Worm (Caenorhabditis elegans) whole organism, L3 larva: Measurements from ENCODE around the gene arf-1.
A peak's percentile ranks its signal among the peaks of the same experiment; 100 is the strongest.

Source experiments
- R02D3.7 ChIP-seq: fragments of 150-350 bp; optimal IDR thresholded peaks from 2 replicates; lab custom pipeline; 2014; ENCODE audit warnings: missing biosample characterization, missing genetic modification characterization
- ZK546.5 ChIP-seq: sonication (generic microtip); optimal IDR thresholded peaks from 2 replicates; lab custom pipeline; 2017; ENCODE audit warnings: missing biosample characterization, missing genetic modification characterization
- aly-2 ChIP-seq: fragments of 150-350 bp; optimal IDR thresholded peaks from 2 replicates; lab custom pipeline; 2014; ENCODE audit warnings: missing biosample characterization, missing genetic modification characterization
- ama-1 ChIP-seq: fragments of 150-350 bp; optimal IDR thresholded peaks from 2 replicates; lab custom pipeline; 2018
- ceh-16 ChIP-seq: sonication (generic microtip); optimal IDR thresholded peaks from 2 replicates; lab custom pipeline; 2017; ENCODE audit warnings: missing biosample characterization, missing genetic modification characterization
- ceh-82 ChIP-seq: fragments of 150-350 bp; optimal IDR thresholded peaks from 2 replicates; lab custom pipeline; 2014; ENCODE audit warnings: missing biosample characterization, missing genetic modification characterization
- daf-12 ChIP-seq: fragments of 150-350 bp; optimal IDR thresholded peaks from 2 replicates; lab custom pipeline; 2014; ENCODE audit warnings: missing biosample characterization, missing genetic modification reagents, missing genetic modification characterization
- egl-27 ChIP-seq: sonication (generic microtip); optimal IDR thresholded peaks from 4 replicates; lab custom pipeline; 2017; ENCODE audit warnings: missing biosample characterization, missing genetic modification reagents, missing genetic modification characterization
- egl-5 ChIP-seq: fragments of 150-350 bp; optimal IDR thresholded peaks from 2 replicates; lab custom pipeline; 2017; ENCODE audit warnings: missing biosample characterization, missing genetic modification reagents, missing genetic modification characterization, inconsistent platforms
- elt-1 ChIP-seq: fragments of 150-350 bp; optimal IDR thresholded peaks from 2 replicates; lab custom pipeline; 2014; ENCODE audit warnings: missing biosample characterization, missing genetic modification characterization
- elt-2 ChIP-seq: sonication (generic microtip); optimal IDR thresholded peaks from 2 replicates; lab custom pipeline; 2016; ENCODE audit warnings: missing genetic modification reagents, mild to moderate bottlenecking, missing genetic modification characterization, missing compliant biosample characterization
- eor-1 ChIP-seq, 2 experiments: fragments of 150-350 bp; optimal IDR thresholded peaks; 2 replicates each; lab custom pipeline; 2014 to 2018; ENCODE audit warnings: missing biosample characterization in 2 of 2, missing genetic modification characterization in 2 of 2
- fkh-10 ChIP-seq: sonication (generic microtip); optimal IDR thresholded peaks from 2 replicates; lab custom pipeline; 2017; ENCODE audit warnings: missing biosample characterization, missing genetic modification reagents, missing genetic modification characterization
- fkh-2 ChIP-seq: fragments of 150-350 bp; optimal IDR thresholded peaks from 2 replicates; lab custom pipeline; 2014; ENCODE audit warnings: missing biosample characterization, missing genetic modification reagents, missing genetic modification characterization
- fos-1 ChIP-seq: fragments of 150-350 bp; optimal IDR thresholded peaks from 2 replicates; lab custom pipeline; 2014; ENCODE audit warnings: missing biosample characterization, missing genetic modification characterization
- jun-1 ChIP-seq: fragments of 150-350 bp; optimal IDR thresholded peaks from 2 replicates; lab custom pipeline; 2014; ENCODE audit warnings: missing biosample characterization, missing genetic modification reagents, missing genetic modification characterization
- lin-15B ChIP-seq: fragments of 150-350 bp; optimal IDR thresholded peaks from 2 replicates; lab custom pipeline; 2014; ENCODE audit warnings: missing biosample characterization, missing genetic modification characterization
- lin-39 ChIP-seq: fragments of 150-350 bp; optimal IDR thresholded peaks from 2 replicates; lab custom pipeline; 2018; ENCODE audit warnings: missing biosample characterization, missing genetic modification reagents, missing genetic modification characterization
- lsy-12 ChIP-seq: sonication (generic microtip); optimal IDR thresholded peaks from 2 replicates; lab custom pipeline; 2016; ENCODE audit warnings: mild to moderate bottlenecking, missing genetic modification characterization, missing compliant biosample characterization
- mdl-1 ChIP-seq: fragments of 150-350 bp; optimal IDR thresholded peaks from 2 replicates; lab custom pipeline; 2014; ENCODE audit warnings: missing biosample characterization, missing genetic modification characterization
- mml-1 ChIP-seq: fragments of 150-350 bp; sonication (generic microtip); optimal IDR thresholded peaks from 3 replicates; lab custom pipeline; 2014; ENCODE audit warnings: missing biosample characterization, missing genetic modification characterization
- nfya-1 ChIP-seq: sonication (generic microtip); optimal IDR thresholded peaks from 2 replicates; lab custom pipeline; 2017; ENCODE audit warnings: missing genetic modification characterization, mild to moderate bottlenecking, missing compliant biosample characterization, antibody characterized with exemption, moderate library complexity; ENCODE audit not compliant: insufficient read depth
- nhr-11 ChIP-seq: fragments of 150-350 bp; optimal IDR thresholded peaks from 2 replicates; lab custom pipeline; 2014; ENCODE audit warnings: missing biosample characterization, missing genetic modification characterization
- nhr-12 ChIP-seq: fragments of 150-350 bp; optimal IDR thresholded peaks from 2 replicates; lab custom pipeline; 2014; ENCODE audit warnings: missing biosample characterization, missing genetic modification characterization
- nhr-23 ChIP-seq: fragments of 150-350 bp; optimal IDR thresholded peaks from 2 replicates; lab custom pipeline; 2014; ENCODE audit warnings: missing biosample characterization, missing genetic modification reagents, missing genetic modification characterization
- nhr-25 ChIP-seq: sonication (generic microtip); optimal IDR thresholded peaks from 2 replicates; lab custom pipeline; 2017; ENCODE audit warnings: missing biosample characterization, missing genetic modification characterization
- nhr-28 ChIP-seq: fragments of 150-350 bp; optimal IDR thresholded peaks from 2 replicates; lab custom pipeline; 2014; ENCODE audit warnings: missing biosample characterization, missing genetic modification characterization
- nhr-43 ChIP-seq: sonication (generic microtip); optimal IDR thresholded peaks from 2 replicates; lab custom pipeline; 2016; ENCODE audit warnings: mild to moderate bottlenecking, missing genetic modification characterization, missing compliant biosample characterization; ENCODE audit not compliant: poor library complexity, severe bottlenecking
- nhr-67 ChIP-seq: fragments of 150-350 bp; optimal IDR thresholded peaks from 2 replicates; lab custom pipeline; 2014; ENCODE audit warnings: missing biosample characterization, missing genetic modification characterization
- nhr-76 ChIP-seq: fragments of 150-350 bp; sonication (generic microtip); optimal IDR thresholded peaks from 5 replicates; lab custom pipeline; 2014; ENCODE audit warnings: missing biosample characterization, missing genetic modification characterization
- nhr-77 ChIP-seq: fragments of 150-350 bp; optimal IDR thresholded peaks from 2 replicates; lab custom pipeline; 2014; ENCODE audit warnings: missing biosample characterization, missing genetic modification characterization
- pha-4 ChIP-seq: fragments of 150-350 bp; optimal IDR thresholded peaks from 2 replicates; lab custom pipeline; 2014; ENCODE audit warnings: missing biosample characterization, missing genetic modification reagents, missing genetic modification characterization
- pqm-1 ChIP-seq: fragments of 150-350 bp; optimal IDR thresholded peaks from 2 replicates; lab custom pipeline; 2017; ENCODE audit warnings: missing biosample characterization, missing genetic modification characterization, inconsistent platforms
- sea-2 ChIP-seq: fragments of 150-350 bp; sonication (generic microtip); optimal IDR thresholded peaks from 4 replicates; lab custom pipeline; 2014; ENCODE audit warnings: missing biosample characterization, missing genetic modification reagents, missing genetic modification characterization
- skn-1 ChIP-seq: fragments of 150-350 bp; optimal IDR thresholded peaks from 2 replicates; lab custom pipeline; 2014; ENCODE audit warnings: missing biosample characterization, missing genetic modification characterization
- snpc-4 ChIP-seq: fragments of 150-350 bp; optimal IDR thresholded peaks from 2 replicates; lab custom pipeline; 2014; ENCODE audit warnings: missing biosample characterization, missing genetic modification characterization
- tbx-2 ChIP-seq: sonication (generic microtip); optimal IDR thresholded peaks from 2 replicates; lab custom pipeline; 2016; ENCODE audit warnings: mild to moderate bottlenecking, missing genetic modification characterization, missing compliant biosample characterization
- unc-39 ChIP-seq: sonication (generic microtip); optimal IDR thresholded peaks from 4 replicates; lab custom pipeline; 2017; ENCODE audit warnings: missing biosample characterization, missing genetic modification characterization
- unc-62 ChIP-seq: fragments of 150-350 bp; sonication (generic microtip); optimal IDR thresholded peaks from 4 replicates; lab custom pipeline; 2014; ENCODE audit warnings: missing biosample characterization, missing genetic modification reagents, missing genetic modification characterization
- zag-1 ChIP-seq: fragments of 150-350 bp; optimal IDR thresholded peaks from 2 replicates; lab custom pipeline; 2014; ENCODE audit warnings: missing biosample characterization, missing genetic modification characterization
- ztf-4 ChIP-seq: fragments of 150-350 bp; optimal IDR thresholded peaks from 2 replicates; lab custom pipeline; 2014; ENCODE audit warnings: missing biosample characterization, missing genetic modification characterization

Gene arf-1

DNA sequence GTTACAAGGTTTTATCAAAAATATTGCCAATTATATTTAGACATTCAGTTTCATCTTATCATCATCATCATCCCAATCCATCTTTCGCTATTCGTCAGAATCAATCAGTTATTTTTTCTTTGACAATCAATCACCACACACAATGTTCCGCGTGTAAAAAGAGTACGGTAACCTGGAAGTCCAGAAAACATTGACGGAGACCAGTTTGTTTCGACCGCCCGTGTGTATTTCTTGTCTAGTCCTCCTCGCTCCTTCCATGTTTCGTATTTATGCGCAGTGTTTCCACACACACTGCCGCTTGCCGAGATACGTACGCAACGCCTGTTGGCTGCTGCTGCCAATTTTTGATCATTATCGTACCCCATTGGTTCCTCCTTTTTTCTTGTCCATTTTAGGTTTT is 4.0 kb upstream of the arf-1 start (continued):
- no peak for TF ChIP-seq snpc-4 (tag; lab: Kevin White, UChicago)
- no peak for TF ChIP-seq eor-1 (tag; optimal IDR thresholded peaks at IDR 0.05; lab: Kevin White, UChicago)
- no peak for TF ChIP-seq nhr-28 (tag; lab: Kevin White, UChicago)
- no peak for TF ChIP-seq elt-1 (tag; lab: Kevin White, UChicago)
- peak; percentile 86 for TF ChIP-seq nhr-23 (tag; lab: Kevin White, UChicago)
- no peak for TF ChIP-seq ceh-82 (tag; lab: Kevin White, UChicago)
- TF ChIP-seq egl-27 (tag; lab: Kevin White, UChicago): no peak
- TF ChIP-seq nhr-76 (tag; lab: Kevin White, UChicago): no peak
- TF ChIP-seq, all 47 proteins: peak for 14

DNA sequence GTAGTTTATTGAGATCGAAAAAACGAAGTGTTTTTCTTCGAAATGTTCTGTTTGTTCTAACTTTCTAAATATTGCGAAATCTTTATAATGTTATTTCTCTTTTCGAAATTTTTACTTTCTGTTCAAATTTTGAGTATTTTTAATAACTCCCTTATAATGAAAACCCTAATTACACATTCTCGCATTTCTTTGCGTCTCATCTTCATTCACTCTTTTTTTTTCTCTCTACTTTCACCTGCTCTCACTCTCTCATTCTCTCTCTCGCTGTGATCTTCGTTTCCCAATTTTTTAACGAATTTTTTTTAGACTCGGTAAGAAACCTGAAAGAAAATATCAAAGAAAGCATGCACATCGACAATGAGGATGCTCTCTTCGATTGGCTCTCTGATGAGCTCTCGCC is 3.4 kb upstream of the arf-1 start, which contains the start of gene rbm-26:
TSS of gene rbm-26 (plus strand) at position 301 of the 400 bp plus-strand sequence.
- TF ChIP-seq fkh-10 (GFP tag; lab: Kevin White, UChicago) (no peak), jun-1 (tag; lab: Kevin White, UChicago) (no peak), nhr-28 (tag; lab: Kevin White, UChicago) (no peak), unc-39 (tag; lab: Kevin White, UChicago) (no peak), pha-4 (tag; lab: Kevin White, UChicago) (peak; percentile 8), unc-62 (no peak)
- TF ChIP-seq, all 47 proteins: peak for 1

DNA sequence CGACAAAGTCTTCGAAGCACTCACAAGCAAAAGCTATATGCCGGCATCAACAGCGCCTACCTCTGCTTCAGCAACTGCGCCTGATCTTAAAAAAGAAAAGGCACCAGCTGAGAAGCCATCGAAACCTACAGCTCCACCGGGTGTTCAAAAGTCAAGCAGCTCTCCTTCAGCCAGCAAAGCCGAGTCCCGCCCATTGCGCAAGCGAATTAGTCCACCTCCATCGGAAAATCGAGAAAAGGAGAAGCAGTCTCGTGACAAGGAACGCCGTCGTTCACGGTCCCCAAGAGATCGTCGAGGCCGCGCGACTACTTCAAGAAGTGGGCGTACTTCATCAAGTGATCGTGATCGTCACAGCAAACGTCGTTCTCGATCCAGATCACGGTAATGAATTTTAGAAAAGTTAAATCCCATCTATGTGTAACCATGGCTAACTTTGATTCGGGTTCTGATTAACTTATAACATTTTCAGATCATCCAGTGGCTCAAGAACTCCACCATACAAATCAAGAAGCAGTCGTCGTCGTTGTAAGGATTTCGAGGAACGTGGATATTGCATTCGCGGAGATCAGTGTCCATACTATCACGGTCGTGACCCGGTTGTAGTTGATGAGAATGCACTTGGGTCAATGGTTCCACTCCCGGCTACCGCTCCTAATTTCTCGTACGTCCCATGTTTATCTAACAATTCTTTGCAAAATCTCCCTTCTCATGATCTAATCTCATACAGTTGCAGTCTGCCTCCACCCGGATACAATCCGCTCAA is 2.6 kb upstream of the arf-1 start:
- TF ChIP-seq ama-1 (lab: Kevin White, UChicago) (no peak), nhr-76 (tag; lab: Kevin White, UChicago) (no peak), nhr-77 (tag; lab: Kevin White, UChicago) (no peak), lsy-12 (tag; lab: Kevin White, UChicago) (no peak)

DNA sequence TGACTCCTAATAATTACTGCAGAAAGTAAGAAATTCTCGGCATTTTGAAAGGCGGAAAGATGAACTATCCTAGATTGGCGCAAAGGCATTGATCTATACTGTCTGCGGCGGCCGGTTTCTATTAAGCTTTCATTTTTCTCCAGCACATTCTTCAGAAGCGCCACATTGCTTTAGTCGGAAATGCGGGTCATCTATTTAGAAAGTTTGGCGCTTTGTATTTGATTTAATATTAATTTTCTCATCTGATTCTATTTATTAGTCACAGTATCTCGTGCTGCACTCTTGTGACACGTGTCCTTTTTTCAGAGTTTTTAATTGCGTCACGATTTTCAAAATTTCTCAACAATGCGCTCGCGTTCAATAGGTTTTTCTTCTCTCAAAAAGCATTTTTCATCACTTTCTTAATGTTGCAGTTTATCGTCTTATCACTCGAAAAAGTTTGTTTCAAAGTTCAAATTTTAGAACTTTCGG is 333 bp downstream of the arf-1 start:
- no peak for TF ChIP-seq nhr-67
- TF ChIP-seq mml-1: no peak
- TF ChIP-seq nhr-11 (tag; lab: Kevin White, UChicago): no peak
- TF ChIP-seq ZK546.5 (tag; lab: Kevin White, UChicago): no peak
- no peak for TF ChIP-seq sea-2 (GFP tag; lab: Kevin White, UChicago)
- TF ChIP-seq pqm-1 (tag; lab: Kevin White, UChicago): no peak
- TF ChIP-seq lin-15B: no peak
- no peak for TF ChIP-seq skn-1
- TF ChIP-seq egl-27 (tag; lab: Kevin White, UChicago): no peak
- peak; percentile 59 for TF ChIP-seq ama-1 (lab: Kevin White, UChicago)
- no peak for TF ChIP-seq unc-39 (tag; lab: Kevin White, UChicago)
- TF ChIP-seq egl-5 (tag; lab: Kevin White, UChicago): no peak
- no peak for TF ChIP-seq fos-1 (tag; lab: Kevin White, UChicago)
- no peak for TF ChIP-seq nfya-1 (tag; lab: Kevin White, UChicago)
- peak; percentile 55 for TF ChIP-seq ztf-4 (tag; lab: Kevin White, UChicago)
- TF ChIP-seq nhr-76 (tag; lab: Kevin White, UChicago): no peak
- no peak for TF ChIP-seq nhr-77 (tag; lab: Kevin White, UChicago)
- no peak for TF ChIP-seq ceh-82 (tag; lab: Kevin White, UChicago)
- no peak for TF ChIP-seq pha-4 (tag; lab: Kevin White, UChicago)
- no peak for TF ChIP-seq eor-1 (tag; optimal IDR thresholded peaks at IDR 0.05; lab: Kevin White, UChicago)
- no peak for TF ChIP-seq daf-12 (tag; lab: Kevin White, UChicago)
- peak; percentile 76 for TF ChIP-seq nhr-43 (tag; lab: Kevin White, UChicago)
- no peak for TF ChIP-seq R02D3.7 (tag; lab: Kevin White, UChicago)

DNA sequence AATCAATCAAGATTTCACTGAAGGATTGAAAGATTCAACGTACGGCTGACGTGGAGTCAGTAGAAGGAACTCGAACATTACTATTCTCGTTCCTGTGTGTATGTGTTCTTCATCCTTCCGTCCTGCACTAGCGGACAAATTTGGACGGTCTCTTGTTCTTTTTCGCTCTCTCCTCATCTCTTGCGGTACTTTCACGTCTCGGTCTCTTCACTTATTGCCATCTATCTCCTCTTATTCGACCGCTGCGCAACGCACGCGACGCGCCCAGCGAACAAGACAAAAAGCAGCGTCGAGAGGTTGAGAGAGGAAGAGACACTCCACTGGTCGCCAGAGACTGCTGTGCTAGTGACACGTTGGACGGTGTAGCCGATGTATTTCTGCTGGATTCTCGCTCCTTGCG is 781 bp downstream of the arf-1 start:
- no peak for TF ChIP-seq aly-2
- TF ChIP-seq fos-1 (tag; lab: Kevin White, UChicago): no peak
- peak; percentile 32 for TF ChIP-seq mdl-1 (tag; lab: Kevin White, UChicago)
- TF ChIP-seq nhr-12 (tag; lab: Kevin White, UChicago): no peak
- no peak for TF ChIP-seq ceh-82 (tag; lab: Kevin White, UChicago)
- TF ChIP-seq fkh-2 (tag; lab: Kevin White, UChicago): no peak
- TF ChIP-seq mml-1: no peak
- TF ChIP-seq nhr-77 (tag; lab: Kevin White, UChicago): no peak
- TF ChIP-seq R02D3.7 (tag; lab: Kevin White, UChicago): peak; percentile 29
- peak; percentile 63 for TF ChIP-seq elt-2 (tag; lab: Kevin White, UChicago)
- TF ChIP-seq lin-39 (tag; lab: Kevin White, UChicago): peak; percentile 88
- no peak for TF ChIP-seq elt-1 (tag; lab: Kevin White, UChicago)
- TF ChIP-seq lsy-12 (tag; lab: Kevin White, UChicago): no peak
- TF ChIP-seq skn-1: peak; percentile 24
- TF ChIP-seq pqm-1 (tag; lab: Kevin White, UChicago): no peak
- no peak for TF ChIP-seq zag-1 (tag; lab: Kevin White, UChicago)
- TF ChIP-seq unc-39 (tag; lab: Kevin White, UChicago): no peak
- TF ChIP-seq ceh-16 (tag; lab: Kevin White, UChicago): no peak
- TF ChIP-seq nfya-1 (tag; lab: Kevin White, UChicago): peak; percentile 90
- TF ChIP-seq sea-2 (GFP tag; lab: Kevin White, UChicago): no peak
- TF ChIP-seq lin-15B: peak; percentile 70
- TF ChIP-seq eor-1 (tag; optimal IDR thresholded peaks at IDR 0.05; lab: Kevin White, UChicago): no peak
- peak; percentile 75 for TF ChIP-seq nhr-25
- TF ChIP-seq tbx-2: no peak
